Fruit fly (Drosophila melanogaster): ENCODE results near the gene Las.

Gene Las

DNA sequence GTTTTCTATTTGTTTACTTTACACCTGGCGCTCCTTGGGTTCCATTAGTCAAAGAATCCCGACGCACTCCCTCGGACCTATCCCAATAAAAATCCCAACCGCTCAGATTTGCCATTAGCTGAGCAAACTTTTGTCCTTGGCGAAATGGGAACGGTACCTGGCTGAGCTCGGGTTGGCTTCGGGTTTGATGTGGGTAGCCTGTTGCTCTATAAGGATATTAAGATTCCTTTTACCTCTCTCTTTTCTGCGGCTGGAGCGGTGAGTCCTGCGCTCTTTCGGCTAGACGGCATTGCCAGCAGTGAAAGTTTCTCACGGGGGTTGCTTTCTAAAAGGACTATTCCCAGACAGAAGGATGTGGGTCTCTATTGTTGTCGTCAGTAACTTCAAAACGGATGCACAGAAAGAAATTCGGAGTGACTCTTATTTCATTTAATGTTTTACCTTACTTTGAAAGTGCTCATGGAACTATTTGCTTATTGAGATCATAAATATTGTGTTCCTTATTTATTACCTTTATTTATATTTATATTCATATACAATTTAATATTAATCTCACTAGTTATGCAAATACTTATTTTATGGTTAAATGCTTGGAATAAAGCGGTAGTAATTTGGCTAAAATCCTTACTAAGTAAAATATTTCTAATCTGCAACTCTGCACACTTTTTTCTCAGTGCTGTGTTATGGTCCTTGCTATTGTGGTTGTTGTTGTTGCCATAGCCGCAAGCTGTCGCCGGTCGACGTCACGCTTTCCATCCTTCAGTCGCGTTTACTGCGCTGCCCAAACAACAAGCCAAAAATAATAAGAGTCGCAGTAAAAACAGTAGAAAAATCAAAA is 9.7 kb upstream of the Las start, which contains the start of gene CG5910 (continued):
- TF ChIP-seq BEAF-32 (GFP tag; optimal IDR thresholded peaks at IDR 0.05) (no peak), maf-S (GFP tag; optimal IDR thresholded peaks at IDR 0.05) (no peak), gce (GFP tag; IDR thresholded peaks at IDR 0.05) (0 out of 3 replicates have a peak, but pooled peaks have one; percentile 52), ap (GFP tag; IDR thresholded peaks at IDR 0.05) (peak; percentile 78), CG18619 (GFP tag; optimal IDR thresholded peaks at IDR 0.05) (peak; percentile 93), Myb (GFP tag; optimal IDR thresholded peaks at IDR 0.05) (peak; percentile 2), pfk (GFP tag; optimal IDR thresholded peaks at IDR 0.05) (no peak), croc (GFP tag; conservative IDR thresholded peaks at IDR 0.05) (peak; percentile 85), CG3847 (GFP tag; IDR thresholded peaks at IDR 0.05) (peak; percentile 80), CG30431 (GFP tag; optimal IDR thresholded peaks at IDR 0.05) (peak; percentile 69), CG12769 (tag; optimal IDR thresholded peaks at IDR 0.05) (peak; percentile 56), Nf-YC (tag; optimal IDR thresholded peaks at IDR 0.05) (peak; percentile 80), br (optimal IDR thresholded peaks at IDR 0.05) (no peak), ro (GFP tag; IDR thresholded peaks at IDR 0.05) (peak; percentile 68; the same call in 1 of the 2 replicates), CG31365 (tag; optimal IDR thresholded peaks at IDR 0.05) (peak; percentile 2), dpn (GFP tag; optimal IDR thresholded peaks at IDR 0.05) (peak; percentile 46 to 85), CG8281 (tag; optimal IDR thresholded peaks at IDR 0.05) (peak; percentile 67), tup (GFP tag; optimal IDR thresholded peaks at IDR 0.05) (peak; percentile 16), CG9932 (GFP tag; IDR thresholded peaks at IDR 0.05) (peak; percentile 65), gcm (GFP tag; optimal IDR thresholded peaks at IDR 0.05) (peak; percentile 89), gfzf (GFP tag; optimal IDR thresholded peaks at IDR 0.05) (no peak), CG12659 (GFP tag; optimal IDR thresholded peaks at IDR 0.05) (peak; percentile 94), chn (GFP tag; optimal IDR thresholded peaks at IDR 0.05) (no peak), CG7839 (tag; optimal IDR thresholded peaks at IDR 0.05) (peak; percentile 95), HLH54F (GFP tag; optimal IDR thresholded peaks at IDR 0.05) (peak; percentile 21), Tbp (GFP tag; optimal IDR thresholded peaks at IDR 0.05) (no peak), CG12299 (tag; optimal IDR thresholded peaks at IDR 0.05) (peak; percentile 87), CG4360 (GFP tag; IDR thresholded peaks at IDR 0.05) (peak; percentile 76), ATbp (GFP tag; optimal IDR thresholded peaks at IDR 0.05) (peak; percentile 85), Atf6 (GFP tag; IDR thresholded peaks at IDR 0.05) (peak; percentile 78), CG10274 (GFP tag; optimal IDR thresholded peaks at IDR 0.05) (peak; percentile 58), Atf-2 (GFP tag; optimal IDR thresholded peaks at IDR 0.05) (peak; percentile 3), H2.0 (GFP tag; IDR thresholded peaks at IDR 0.05) (peak; percentile 64), CG31224 (GFP tag; IDR thresholded peaks at IDR 0.05) (peak; percentile 66), esg (GFP tag; conservative IDR thresholded peaks at IDR 0.05) (peak; percentile 70), abd-A (tag; optimal IDR thresholded peaks at IDR 0.05) (peak; percentile 61), trh (GFP tag; optimal IDR thresholded peaks at IDR 0.05) (peak; percentile 37), corto (GFP tag; optimal IDR thresholded peaks at IDR 0.05) (no peak), ems (GFP tag; optimal IDR thresholded peaks at IDR 0.05) (peak; percentile 10), CG32772 (GFP tag; IDR thresholded peaks at IDR 0.05) (peak; percentile 71), Sin3A (optimal IDR thresholded peaks at IDR 0.05) (no peak), CG14014 (GFP tag; IDR thresholded peaks at IDR 0.05) (peak; percentile 75), psq (GFP tag; optimal IDR thresholded peaks at IDR 0.05) (peak; percentile 48), CG8478 (optimal IDR thresholded peaks at IDR 0.05) (no peak), fd96Cb (tag; optimal IDR thresholded peaks at IDR 0.05) (peak; percentile 92), pb (GFP tag; optimal IDR thresholded peaks at IDR 0.05) (no peak), CG1602 (GFP tag; optimal IDR thresholded peaks at IDR 0.05) (peak; percentile 76), Six4 (GFP tag; optimal IDR thresholded peaks at IDR 0.05) (peak; percentile 84), CG13775 (GFP tag; optimal IDR thresholded peaks at IDR 0.05) (peak; percentile 88), dmrt11E (tag; optimal IDR thresholded peaks at IDR 0.05) (peak; percentile 91), repo (GFP tag; optimal IDR thresholded peaks at IDR 0.05) (no peak)

Measured in whole organism, embryonic.